Fruit fly (Drosophila melanogaster) S2 (cell line): ENCODE results near the gene Dif.
A peak's percentile ranks its signal among the peaks of the same experiment; 100 is the strongest.

Experiments
- CG8478 ChIP-seq: fragments of >200 bp; optimal IDR thresholded peaks from 2 replicates; lab custom pipeline; 2018
- CTCF ChIP-seq, 2 experiments: fragments of >200 bp; optimal IDR thresholded peaks; 2 replicates each; lab custom pipeline; 2018

The Dif gene

DNA sequence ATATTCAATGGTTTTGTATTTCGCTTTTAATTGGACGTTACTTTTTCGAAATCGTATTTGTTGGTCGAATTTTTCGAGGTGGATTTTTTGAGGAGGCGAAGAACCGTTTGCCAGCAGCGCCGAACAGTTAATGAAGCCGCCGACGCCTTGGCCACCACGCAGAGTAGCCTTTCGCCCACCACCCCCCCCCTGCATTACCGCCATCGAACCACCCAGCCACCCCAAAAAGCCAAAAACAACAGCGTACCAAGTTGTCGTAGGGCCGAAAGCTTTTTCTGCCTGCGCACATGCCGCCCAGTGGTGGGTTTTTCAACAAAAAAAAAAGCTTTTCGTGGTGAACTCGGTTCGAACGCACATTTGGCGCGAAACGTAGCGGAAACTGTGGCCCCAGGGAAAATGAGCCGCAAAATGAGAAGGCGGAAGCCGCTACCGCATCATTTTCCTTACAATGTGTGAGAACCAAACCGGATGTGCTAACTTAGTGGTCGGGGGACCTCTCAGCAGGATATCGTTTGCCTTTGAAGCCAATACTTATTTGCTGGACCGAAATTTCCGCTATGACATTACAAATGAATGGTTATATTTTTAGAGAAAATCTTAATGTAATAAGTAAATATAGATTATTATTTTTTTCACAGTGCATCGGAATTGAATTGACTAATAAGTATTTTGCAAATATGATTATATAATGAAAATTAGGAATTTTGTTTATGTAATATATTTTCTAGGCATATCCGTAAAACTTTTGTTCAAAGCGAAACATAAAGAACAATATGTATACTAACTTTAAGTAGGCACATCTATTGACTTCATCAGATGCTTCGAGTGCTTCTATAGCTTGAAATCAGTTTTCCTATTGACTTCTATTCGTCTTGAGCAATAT is at the start of gene Dif, which contains the start of gene CG5043:
Dif (minus strand) TSS at position 132 of the 883 bp plus-strand sequence.
CG5043 (plus strand) TSS at position 833 of the 883 bp plus-strand sequence.
- no peak for TF ChIP-seq CTCF (optimal IDR thresholded peaks at IDR 0.05; lab: Kevin White, UChicago)
- no peak for TF ChIP-seq CG8478

DNA sequence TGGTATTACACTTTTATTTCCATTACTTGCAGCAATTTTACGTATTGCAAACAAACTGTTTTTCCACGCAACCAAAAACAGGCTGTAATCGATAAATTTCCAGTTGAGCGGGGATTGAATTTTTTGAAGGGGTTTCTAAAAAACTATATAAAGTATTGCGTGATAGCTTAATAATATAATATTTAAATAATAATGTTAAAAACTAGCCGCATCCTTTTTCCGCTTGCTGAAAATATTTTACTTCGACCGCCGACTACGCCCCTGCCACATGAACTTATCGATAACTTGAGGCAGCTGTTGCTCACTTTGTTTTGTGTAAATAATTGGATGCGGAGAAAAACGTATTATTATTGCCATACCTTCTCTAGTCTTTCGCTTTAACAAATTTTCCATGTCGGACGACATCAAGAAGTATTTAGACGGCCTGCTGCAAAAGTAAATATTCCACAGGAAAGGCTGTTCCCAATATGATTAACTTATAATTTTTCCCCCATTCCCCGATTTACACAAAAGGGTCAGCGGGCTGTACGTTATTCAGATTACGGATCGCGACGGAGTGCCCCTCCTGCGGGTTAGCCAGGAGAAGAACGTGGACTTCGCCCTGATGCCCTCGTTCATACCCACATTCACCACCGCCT is 48.1 kb upstream of the Dif start, which contains the start of the genes fws and Lamtor3:
fws (minus strand) TSS at position 87 of the 638 bp plus-strand sequence.
Lamtor3 (plus strand) TSS at position 289 of the 638 bp plus-strand sequence.
- TF ChIP-seq CTCF (optimal IDR thresholded peaks at IDR 0.05; lab: Kevin White, UChicago) (no peak), CG8478 (no peak)

DNA sequence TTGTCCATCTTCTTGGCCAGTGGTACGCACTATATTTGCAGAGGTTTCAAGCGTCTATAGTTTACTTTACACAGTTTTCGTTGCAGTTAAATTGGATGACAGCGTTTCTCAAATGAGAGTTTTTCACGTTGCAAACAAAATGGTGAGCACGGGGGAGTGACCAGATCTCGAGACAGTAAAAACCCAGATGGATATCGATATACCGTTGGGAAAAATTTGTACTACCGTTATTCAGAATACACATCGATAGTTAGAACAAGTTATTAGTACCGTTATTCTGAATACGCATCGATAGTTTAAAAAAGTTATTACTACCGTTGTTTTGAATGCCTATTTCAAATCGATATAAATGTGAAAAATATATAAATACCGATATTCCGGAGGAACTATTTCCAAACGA is 44.7 kb upstream of the Dif start, which contains the start of gene cass:
cass (minus strand) TSS at position 179 of the 400 bp plus-strand sequence.
- TF ChIP-seq CG8478 = no peak
- TF ChIP-seq CTCF (optimal IDR thresholded peaks at IDR 0.05; lab: Kevin White, UChicago) = peak in 1 of 2 experiments; percentile 28

DNA sequence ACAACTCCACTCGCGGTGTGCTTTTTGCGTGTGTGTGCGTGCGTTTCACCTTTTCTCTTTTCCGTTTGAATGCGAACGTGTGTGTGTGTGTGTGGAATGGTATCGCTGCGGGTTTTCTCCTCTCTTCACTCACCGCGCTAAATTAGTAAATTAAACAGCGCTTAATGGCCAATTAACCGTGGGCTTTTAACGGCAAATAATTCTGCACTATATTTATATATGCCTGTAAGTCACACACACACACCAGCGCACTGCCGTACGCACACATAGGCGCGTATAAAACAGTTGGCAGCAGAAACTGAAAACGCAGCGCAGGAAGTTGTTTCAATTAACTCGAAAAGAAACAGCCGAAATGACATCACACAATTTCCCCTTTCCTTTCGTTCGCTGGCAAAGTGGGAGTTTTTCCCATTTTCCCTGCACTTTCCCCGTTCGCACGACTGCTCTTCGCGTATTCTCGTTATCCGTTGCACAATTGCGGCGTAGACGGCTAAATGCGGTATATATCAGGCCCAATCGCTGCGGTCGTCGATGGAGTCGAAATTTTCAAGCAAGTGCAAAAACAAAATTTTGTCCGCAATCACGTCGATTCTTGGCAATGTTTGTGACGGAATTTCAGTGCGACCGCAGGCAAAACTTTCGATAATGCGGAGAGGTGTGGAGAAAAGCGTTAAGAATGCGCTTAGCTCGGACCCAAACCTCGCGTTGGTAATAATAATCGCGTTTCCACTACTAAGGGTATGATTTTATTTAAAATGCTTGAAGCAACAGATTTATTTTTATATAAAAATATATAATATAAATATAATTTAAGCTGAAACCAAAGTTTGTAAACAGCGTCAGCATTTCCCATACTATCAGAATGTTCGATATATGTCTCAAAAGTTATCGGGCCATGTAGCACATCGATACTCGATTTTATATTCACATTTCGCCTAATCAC is 39.9 kb upstream of the Dif start, which contains the start of gene BicD:
BicD (minus strand) TSS at position 634 of the 943 bp plus-strand sequence.
- no peak for TF ChIP-seq CG8478

DNA sequence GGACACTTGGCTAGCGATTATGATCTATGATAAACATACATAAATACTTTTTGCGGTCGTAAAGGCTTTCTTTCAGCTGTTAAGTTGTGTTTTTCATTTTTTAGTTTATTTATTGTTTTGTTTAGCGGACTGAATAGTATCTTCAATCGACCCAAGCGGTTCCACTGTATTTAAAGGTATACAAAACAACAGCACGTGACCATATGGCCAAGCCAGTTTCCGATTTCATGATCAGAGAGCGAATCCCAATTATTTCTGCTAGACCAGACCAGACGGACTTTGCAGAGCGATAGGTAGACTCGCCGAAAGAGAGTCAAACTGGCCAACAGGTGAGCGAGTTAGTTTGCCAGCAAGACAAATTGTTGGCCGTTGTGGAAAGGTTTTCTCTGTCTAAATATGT is 38.6 kb upstream of the Dif start, which contains the start of gene Sgt:
Sgt (plus strand) TSS at position 80 of the 400 bp plus-strand sequence.
- TF ChIP-seq CG8478 (no peak), CTCF (optimal IDR thresholded peaks at IDR 0.05; lab: Kevin White, UChicago) (no peak)

DNA sequence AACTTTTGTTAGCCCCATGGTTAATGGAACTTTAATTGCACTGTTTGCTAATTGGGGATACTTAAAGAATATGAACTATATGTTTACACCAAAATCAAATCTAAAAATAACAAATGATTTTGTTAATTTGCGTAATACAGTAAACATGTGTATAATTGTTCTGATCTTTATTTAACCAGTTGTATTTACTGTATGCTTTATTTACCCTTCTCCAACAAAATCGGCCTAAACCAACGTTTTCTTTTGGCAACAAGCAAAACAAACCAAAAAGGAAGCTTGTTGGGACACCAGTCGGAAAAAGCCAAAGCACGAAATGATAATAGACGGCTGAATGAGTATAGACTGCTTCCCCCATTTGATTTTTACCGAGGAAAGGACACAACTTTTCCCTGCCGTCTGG is 37.7 kb upstream of the Dif start:
- TF ChIP-seq CTCF (optimal IDR thresholded peaks at IDR 0.05; lab: Kevin White, UChicago) = no peak
- no peak for TF ChIP-seq CG8478

DNA sequence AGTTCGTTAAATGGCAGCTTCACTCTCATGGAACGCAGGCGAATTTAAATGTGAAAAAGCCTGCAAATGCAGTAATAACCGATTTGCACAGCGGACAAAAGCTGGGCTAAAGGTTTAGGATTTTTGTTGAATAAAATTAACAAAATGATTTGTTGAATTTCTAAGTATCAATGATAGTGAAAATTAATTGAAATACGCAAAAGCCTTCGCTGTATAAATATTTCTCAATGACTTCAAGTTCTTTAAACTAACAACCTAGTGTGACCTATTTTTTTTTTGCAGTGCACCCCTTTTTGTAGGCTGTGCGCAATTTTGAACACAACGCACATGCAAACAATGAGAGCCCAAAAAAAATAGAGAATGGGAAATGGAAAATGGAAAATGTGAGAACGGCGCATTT is 34.0 kb upstream of the Dif start:
- TF ChIP-seq CTCF (optimal IDR thresholded peaks at IDR 0.05; lab: Kevin White, UChicago) (no peak), CG8478 (no peak)

DNA sequence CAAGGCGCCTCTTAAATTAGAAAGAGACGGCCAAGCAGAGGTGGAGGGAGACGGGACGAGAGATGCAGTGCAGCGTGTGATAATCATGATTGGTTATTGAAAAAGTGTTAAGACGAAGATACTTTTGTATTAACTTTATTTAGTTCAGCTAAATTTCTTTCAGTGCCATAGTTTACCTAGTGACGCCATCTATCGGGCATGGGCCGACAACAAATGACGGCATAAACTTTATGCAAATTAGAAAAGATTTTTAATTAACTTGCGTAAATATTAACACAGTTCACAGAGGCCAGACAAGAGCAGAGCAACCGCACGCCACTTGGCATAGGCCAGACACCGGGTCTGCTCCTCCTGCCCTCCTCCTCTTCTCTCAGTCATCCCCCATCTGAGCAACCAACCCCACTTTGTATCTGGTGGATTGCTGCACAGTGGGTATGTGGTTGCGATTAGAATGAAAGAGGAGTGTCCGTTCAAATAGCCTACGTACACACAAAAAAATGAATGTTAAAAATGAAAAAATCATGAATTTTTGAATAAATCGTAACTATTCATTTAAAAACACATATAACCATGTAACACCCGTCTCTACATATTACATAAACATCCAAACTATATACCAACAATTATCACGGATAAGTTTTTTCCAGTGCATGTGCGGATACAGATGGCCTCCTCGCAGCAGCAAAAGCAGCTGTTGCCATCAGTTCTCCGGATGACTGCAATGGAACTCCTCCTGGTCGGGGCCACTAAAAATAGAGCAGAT is 33.1 kb upstream of the Dif start:
- TF ChIP-seq CTCF (optimal IDR thresholded peaks at IDR 0.05; lab: Kevin White, UChicago) (peak; percentile 48 to 54), CG8478 (no peak)

DNA sequence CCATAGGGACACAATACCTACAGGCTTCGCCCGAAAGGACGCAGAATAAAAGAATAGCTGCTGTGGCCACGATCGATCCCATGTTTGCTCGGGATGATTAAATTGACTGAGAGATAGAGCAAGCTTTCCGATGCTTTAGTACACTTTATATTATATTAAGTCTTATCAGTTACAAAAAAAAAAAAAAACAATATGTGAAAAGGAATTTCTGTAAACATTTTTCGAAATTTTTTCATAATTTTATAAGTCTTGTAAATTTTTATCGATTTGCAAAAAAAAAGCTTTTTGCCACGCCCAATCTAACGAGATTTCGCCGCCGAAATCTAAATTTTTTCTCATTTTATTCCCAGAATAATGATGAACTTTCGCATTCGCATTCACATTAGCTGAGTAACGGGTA is 25.0 kb upstream of the Dif start, which contains the start of gene CG18563:
CG18563 (minus strand) TSS at position 101 of the 400 bp plus-strand sequence.
- no peak for TF ChIP-seq CG8478
- no peak for TF ChIP-seq CTCF (optimal IDR thresholded peaks at IDR 0.05; lab: Kevin White, UChicago)

DNA sequence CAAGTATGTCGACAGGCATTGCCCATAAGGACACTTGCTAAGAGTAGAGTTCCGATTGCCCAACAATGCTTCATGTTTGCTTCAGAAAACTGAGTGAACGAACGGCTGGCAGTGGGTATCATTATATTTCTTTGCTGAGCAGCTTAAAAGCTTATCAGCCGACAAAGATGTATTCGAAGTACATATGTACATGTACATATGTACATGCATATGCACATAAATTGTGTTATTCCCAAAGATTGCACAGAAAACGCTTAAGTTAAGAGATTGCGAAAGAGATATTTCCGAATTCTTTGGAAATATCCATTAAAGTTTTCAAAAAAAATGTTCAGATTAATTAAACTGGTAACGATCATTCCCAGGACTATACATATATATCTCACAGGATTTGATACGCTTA is 22.9 kb upstream of the Dif start, which contains the start of gene SPH93:
SPH93 (minus strand) TSS at position 101 of the 400 bp plus-strand sequence.
- TF ChIP-seq CTCF (optimal IDR thresholded peaks at IDR 0.05; lab: Kevin White, UChicago) (no peak), CG8478 (no peak)

DNA sequence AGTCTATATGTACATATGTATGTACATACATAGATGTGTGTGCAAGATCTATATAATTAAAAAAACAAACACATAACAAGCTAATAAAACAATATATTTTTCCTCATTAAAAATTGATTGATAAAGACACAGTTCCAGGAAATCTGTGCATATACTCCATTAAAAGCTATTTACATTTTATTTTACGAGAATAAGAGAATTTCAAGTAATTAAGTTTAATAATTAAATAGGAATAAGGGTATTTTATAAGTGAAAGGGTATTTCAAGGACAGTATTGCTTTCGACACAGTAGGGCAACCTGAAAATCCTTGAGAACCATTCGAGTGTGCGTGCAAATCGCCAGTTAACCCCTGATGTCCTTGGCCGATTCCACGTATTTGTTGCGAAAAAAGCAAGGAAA is 19.7 kb upstream of the Dif start, which contains the start of gene CG5050:
CG5050 (plus strand) TSS at position 301 of the 400 bp plus-strand sequence.
- TF ChIP-seq CG8478 (no peak), CTCF (optimal IDR thresholded peaks at IDR 0.05; lab: Kevin White, UChicago) (no peak)

DNA sequence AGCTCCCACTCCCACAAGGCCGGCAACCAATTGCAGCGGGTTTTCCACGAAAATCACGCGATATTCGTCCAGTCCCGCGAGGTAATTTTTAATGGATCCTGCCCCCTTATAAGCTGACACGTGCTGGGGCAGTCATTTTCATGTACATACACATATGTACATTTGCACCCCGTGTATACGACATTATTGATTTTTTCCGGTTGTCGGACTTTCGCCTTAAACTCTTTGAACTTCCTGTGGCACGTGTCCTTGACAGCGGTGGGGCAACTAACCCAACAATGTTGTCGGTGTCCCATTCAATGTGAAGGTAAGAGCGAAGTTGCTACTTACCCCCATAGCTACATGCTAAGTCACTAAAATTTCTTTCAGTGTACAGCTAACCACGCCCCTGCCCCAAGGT is 19.1 kb upstream of the Dif start:
- no peak for TF ChIP-seq CTCF (optimal IDR thresholded peaks at IDR 0.05; lab: Kevin White, UChicago)
- no peak for TF ChIP-seq CG8478

DNA sequence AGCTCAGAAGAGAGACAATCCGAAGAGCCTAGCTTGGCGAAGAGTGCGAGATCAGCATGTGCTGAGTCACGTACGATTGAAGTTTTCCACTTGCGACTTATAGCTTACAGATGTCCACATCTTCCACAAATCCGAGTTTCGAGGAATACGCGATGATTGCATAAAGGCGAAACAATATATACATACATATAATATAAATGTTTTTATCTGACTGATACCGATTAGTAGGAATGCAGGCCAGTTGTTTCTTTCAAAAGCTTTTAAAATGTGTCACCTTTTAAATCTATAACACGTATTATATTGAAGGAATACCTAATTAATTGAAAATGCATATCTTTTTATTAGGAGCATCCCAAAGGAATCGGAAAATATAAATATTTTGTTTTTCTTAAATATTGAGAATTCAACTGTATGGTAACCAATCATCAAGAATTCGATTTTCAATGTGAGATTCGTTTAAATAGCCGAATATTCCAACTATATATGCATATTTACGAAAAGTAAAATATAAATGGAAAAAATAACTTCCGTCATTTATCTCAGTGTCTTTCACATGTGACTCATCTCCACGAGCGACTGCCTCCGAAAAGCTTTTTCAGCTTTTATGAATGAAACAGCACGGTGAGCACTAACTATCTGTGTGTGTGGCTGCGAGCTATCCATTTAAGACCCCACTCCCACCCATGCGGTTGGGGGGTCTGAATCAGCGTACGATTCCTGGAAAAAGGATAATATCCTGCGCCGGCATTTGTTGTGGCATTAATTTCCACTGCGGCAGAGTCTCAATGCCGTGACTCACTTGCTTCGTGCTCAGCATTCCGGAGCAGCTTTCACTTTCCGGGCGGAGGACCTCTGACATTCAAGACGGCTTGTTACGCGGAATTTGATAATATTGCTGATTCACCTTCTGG is 17.8 kb upstream of the Dif start:
- TF ChIP-seq CTCF (optimal IDR thresholded peaks at IDR 0.05; lab: Kevin White, UChicago) = no peak
- TF ChIP-seq CG8478 = no peak
